Worm (Caenorhabditis elegans): ENCODE results near the gene Y113G7C.1.
"Not testable (repeated sequence)": the region's sequence is repeated elsewhere in the genome, so short reads cannot be mapped to it uniquely, and the experiment has no call there.

ce11 chrV:20369153-20369552 lies 51.6 kb downstream of the Y113G7C.1 start, which contains the start of gene srh-177:
- not testable (repeated sequence) for TF ChIP-seq hmg-4 (GFP tag; optimal IDR thresholded peaks at IDR 0.05); flt-1 (GFP tag; IDR thresholded peaks at IDR 0.05); tbx-37 (GFP tag; conservative IDR thresholded peaks at IDR 0.05); tbx-11 (GFP tag; IDR thresholded peaks at IDR 0.05); ceh-13 (GFP tag; optimal IDR thresholded peaks at IDR 0.05)

Data from whole organism, early embryonic.